Fruit fly (Drosophila melanogaster) whole organism, embryonic: ENCODE results near the gene Gyc89Da.

Experiments used
- Asciz ChIP-seq: fragments of 200-800 bp; sonication (Bioruptor generic); optimal IDR thresholded peaks from 2 replicates; lab custom pipeline; 2017; ENCODE audit warnings: missing biosample characterization, mild to moderate bottlenecking, missing genetic modification characterization, missing genetic modification reagents
- Bgb ChIP-seq: fragments of 200-800 bp; sonication (Bioruptor generic); IDR thresholded peaks from 2 replicates; pipeline ENCODE4 v1.3.6; 2022; ENCODE audit warnings: missing biosample characterization, missing genetic modification characterization; ENCODE audit not compliant: partially characterized antibody
- Blimp-1 ChIP-seq: fragments of 200-800 bp; sonication (Bioruptor generic); optimal IDR thresholded peaks from 3 replicates; lab custom pipeline; 2018; ENCODE audit warnings: missing biosample characterization, missing genetic modification characterization, mild to moderate bottlenecking, moderate library complexity, missing genetic modification reagents
- Bteb2 ChIP-seq: fragments of 200-800 bp; sonication (Bioruptor generic); optimal IDR thresholded peaks from 2 replicates; lab custom pipeline; 2016; ENCODE audit warnings: missing biosample characterization, missing genetic modification characterization
- CG10431 ChIP-seq: fragments of 200-800 bp; sonication (Bioruptor generic); optimal IDR thresholded peaks from 3 replicates; lab custom pipeline; 2018; ENCODE audit warnings: missing biosample characterization, mild to moderate bottlenecking, missing genetic modification characterization
- CG10565 ChIP-seq: fragments of 200-800 bp; sonication (Bioruptor generic); optimal IDR thresholded peaks from 3 replicates; lab custom pipeline; 2016; ENCODE audit warnings: missing biosample characterization, mild to moderate bottlenecking, missing genetic modification characterization
- CG10979 ChIP-seq: fragments of 200-800 bp; sonication (Bioruptor generic); optimal IDR thresholded peaks from 2 replicates; lab custom pipeline; 2018; ENCODE audit warnings: missing biosample characterization, mild to moderate bottlenecking, missing genetic modification characterization, moderate library complexity
- CG12744 ChIP-seq: fragments of 200-800 bp; sonication (Bioruptor generic); optimal IDR thresholded peaks from 2 replicates; lab custom pipeline; 2016; ENCODE audit warnings: missing biosample characterization, missing genetic modification characterization
- CG12769 ChIP-seq: fragments of 200-800 bp; sonication (Bioruptor generic); optimal IDR thresholded peaks from 2 replicates; lab custom pipeline; 2019; ENCODE audit warnings: missing biosample characterization, mild to moderate bottlenecking, missing genetic modification characterization, moderate library complexity
- CG13775 ChIP-seq: fragments of 200-800 bp; sonication (Bioruptor generic); optimal IDR thresholded peaks from 3 replicates; lab custom pipeline; 2017; ENCODE audit warnings: missing biosample characterization, mild to moderate bottlenecking, missing genetic modification characterization
- CG1792 ChIP-seq: fragments of 200-800 bp; sonication (Bioruptor generic); optimal IDR thresholded peaks from 2 replicates; lab custom pipeline; 2016; ENCODE audit warnings: missing biosample characterization, missing genetic modification characterization
- CG18011 ChIP-seq: fragments of 200-800 bp; sonication (Bioruptor generic); optimal IDR thresholded peaks from 2 replicates; lab custom pipeline; 2017; ENCODE audit warnings: missing biosample characterization, missing genetic modification characterization, mild to moderate bottlenecking, moderate library complexity, missing genotype
- CG2678 ChIP-seq: fragments of 200-800 bp; sonication (Bioruptor generic); optimal IDR thresholded peaks from 3 replicates; lab custom pipeline; 2019; ENCODE audit warnings: missing biosample characterization, mild to moderate bottlenecking, missing genetic modification characterization, moderate library complexity
- CG33213 ChIP-seq: fragments of 200-800 bp; sonication (Bioruptor generic); optimal IDR thresholded peaks from 3 replicates; lab custom pipeline; 2016; ENCODE audit warnings: missing biosample characterization, missing genetic modification characterization
- CG4282 ChIP-seq: fragments of 200-800 bp; sonication (Bioruptor generic); optimal IDR thresholded peaks from 2 replicates; lab custom pipeline; 2016; ENCODE audit warnings: missing biosample characterization, missing genetic modification characterization
- CG4424 ChIP-seq: fragments of 200-800 bp; sonication (Bioruptor generic); optimal IDR thresholded peaks from 3 replicates; lab custom pipeline; 2016; ENCODE audit warnings: missing biosample characterization, missing genetic modification characterization
- CG7271 ChIP-seq: fragments of 200-800 bp; sonication (Bioruptor generic); optimal IDR thresholded peaks from 2 replicates; lab custom pipeline; 2018; ENCODE audit warnings: missing biosample characterization, mild to moderate bottlenecking, missing genetic modification characterization, moderate library complexity
- CG7928 ChIP-seq: fragments of 200-800 bp; sonication (Bioruptor generic); optimal IDR thresholded peaks from 2 replicates; lab custom pipeline; 2017; ENCODE audit warnings: missing biosample characterization, mild to moderate bottlenecking, missing genetic modification characterization
- CG7987 ChIP-seq: fragments of 200-800 bp; sonication (Bioruptor generic); optimal IDR thresholded peaks from 2 replicates; lab custom pipeline; 2018; ENCODE audit warnings: missing biosample characterization, mild to moderate bottlenecking, missing genetic modification characterization, moderate library complexity
- CG8924 ChIP-seq: fragments of 200-800 bp; optimal IDR thresholded peaks from 3 replicates; lab custom pipeline; 2019; ENCODE audit warnings: missing biosample characterization, mild to moderate bottlenecking, missing genetic modification characterization, moderate library complexity
- CG9215 ChIP-seq: fragments of 200-800 bp; sonication (Bioruptor generic); IDR thresholded peaks from 2 replicates; pipeline ENCODE4 v1.3.6; 2022; ENCODE audit warnings: missing biosample characterization, missing genetic modification characterization
- CTCF ChIP-seq: fragments of 200-800 bp; sonication (Bioruptor generic); optimal IDR thresholded peaks from 2 replicates; lab custom pipeline; 2017; ENCODE audit warnings: missing biosample characterization, mild to moderate bottlenecking, missing genetic modification characterization, moderate library complexity
- CoRest ChIP-seq: fragments of 200-800 bp; sonication (Bioruptor generic); optimal IDR thresholded peaks from 3 replicates; lab custom pipeline; 2018; ENCODE audit warnings: missing biosample characterization, mild to moderate bottlenecking, missing genetic modification characterization, moderate library complexity
- CrebB ChIP-seq: fragments of 200-800 bp; sonication (Bioruptor generic); optimal IDR thresholded peaks from 3 replicates; lab custom pipeline; 2018; ENCODE audit warnings: missing biosample characterization, mild to moderate bottlenecking, missing genetic modification characterization
- Gsc ChIP-seq: fragments of 200-800 bp; sonication (Bioruptor generic); IDR thresholded peaks from 2 replicates; pipeline ENCODE4 v1.3.6; 2022; ENCODE audit warnings: missing biosample characterization, missing genetic modification characterization
- Hey ChIP-seq: fragments of 200-800 bp; sonication (Bioruptor generic); optimal IDR thresholded peaks from 3 replicates; lab custom pipeline; 2018; ENCODE audit warnings: missing biosample characterization, mild to moderate bottlenecking, missing genetic modification characterization
- Hr51 ChIP-seq, 2 experiments: fragments of 200-800 bp; sonication (Bioruptor generic); optimal IDR thresholded peaks; 2 replicates in 1 of 2; 3 replicates in 1 of 2; lab custom pipeline; 2016 to 2018; ENCODE audit warnings: missing biosample characterization in 2 of 2, missing genetic modification characterization in 2 of 2, mild to moderate bottlenecking in 1 of 2, moderate library complexity in 1 of 2
- Lhr ChIP-seq: fragments of 200-800 bp; sonication (Bioruptor generic); optimal IDR thresholded peaks from 3 replicates; lab custom pipeline; 2017; ENCODE audit warnings: mild to moderate bottlenecking, missing biosample characterization, missing genetic modification reagents, missing genetic modification characterization
- Nf-YA ChIP-seq: fragments of 200-800 bp; sonication (Bioruptor generic); IDR thresholded peaks from 2 replicates; pipeline ENCODE4 v1.3.6; 2022; ENCODE audit warnings: missing biosample characterization, missing genetic modification characterization
- Rfx ChIP-seq: fragments of 200-800 bp; sonication (Bioruptor generic); IDR thresholded peaks from 2 replicates; pipeline ENCODE4 v1.3.6; 2022; ENCODE audit warnings: missing biosample characterization, missing genetic modification characterization
- Trl ChIP-seq, 3 experiments: fragments of >200 bp in 2 of 3; fragments of 200-800 bp in 1 of 3; sonication (Bioruptor generic) in 1 of 3; optimal IDR thresholded peaks; 2 replicates in 1 of 3; 3 replicates in 2 of 3; lab custom pipeline; 2016 to 2017; ENCODE audit warnings: missing biosample characterization in 1 of 3, missing genetic modification characterization in 1 of 3
- YL-1 ChIP-seq: fragments of 200-800 bp; sonication (Bioruptor generic); optimal IDR thresholded peaks from 3 replicates; lab custom pipeline; 2017; ENCODE audit warnings: missing biosample characterization, mild to moderate bottlenecking, missing genetic modification characterization
- al ChIP-seq: fragments of 200-800 bp; sonication (Bioruptor generic); IDR thresholded peaks from 2 replicates; pipeline ENCODE4 v1.3.6; 2022; ENCODE audit warnings: missing biosample characterization, missing genetic modification characterization
- amos ChIP-seq: fragments of 200-800 bp; sonication (Bioruptor generic); IDR thresholded peaks from 2 replicates; pipeline ENCODE4 v1.3.6; 2022; ENCODE audit warnings: missing biosample characterization, missing genetic modification characterization; ENCODE audit not compliant: partially characterized antibody
- ato ChIP-seq: fragments of 200-800 bp; sonication (Bioruptor generic); IDR thresholded peaks from 2 replicates; pipeline ENCODE4 v1.3.6; 2022; ENCODE audit warnings: missing biosample characterization, missing genetic modification characterization; ENCODE audit not compliant: partially characterized antibody
- bigmax ChIP-seq: fragments of 200-800 bp; sonication (Bioruptor generic); optimal IDR thresholded peaks from 2 replicates; lab custom pipeline; 2018; ENCODE audit warnings: missing biosample characterization, mild to moderate bottlenecking, missing genetic modification characterization
- cwo ChIP-seq: fragments of 200-800 bp; sonication (Bioruptor generic); optimal IDR thresholded peaks from 3 replicates; lab custom pipeline; 2017; ENCODE audit warnings: missing biosample characterization, missing genetic modification characterization, mild to moderate bottlenecking, moderate library complexity, missing genetic modification reagents
- fd102C ChIP-seq: fragments of 200-800 bp; sonication (Bioruptor generic); optimal IDR thresholded peaks from 2 replicates; lab custom pipeline; 2018; ENCODE audit warnings: missing biosample characterization, mild to moderate bottlenecking, missing genetic modification characterization, moderate library complexity
- fd64A ChIP-seq: fragments of 200-800 bp; sonication (Bioruptor generic); optimal IDR thresholded peaks from 3 replicates; lab custom pipeline; 2018; ENCODE audit warnings: missing biosample characterization, mild to moderate bottlenecking, missing genetic modification characterization
- gem ChIP-seq: fragments of 200-800 bp; sonication (Bioruptor generic); optimal IDR thresholded peaks from 2 replicates; lab custom pipeline; 2019; ENCODE audit warnings: missing biosample characterization, mild to moderate bottlenecking, missing genetic modification characterization, moderate library complexity
- hb ChIP-seq: fragments of 200-800 bp; sonication (Bioruptor generic); IDR thresholded peaks from 3 replicates; pipeline ENCODE4 v1.3.6; 2022; ENCODE audit warnings: missing biosample characterization, missing genetic modification characterization; ENCODE audit not compliant: partially characterized antibody
- jumu ChIP-seq: fragments of 200-800 bp; sonication (Bioruptor generic); optimal IDR thresholded peaks from 3 replicates; lab custom pipeline; 2016; ENCODE audit warnings: missing biosample characterization, missing genetic modification characterization
- kah ChIP-seq: fragments of 200-800 bp; sonication (Bioruptor generic); optimal IDR thresholded peaks from 2 replicates; lab custom pipeline; 2018; ENCODE audit warnings: missing biosample characterization, mild to moderate bottlenecking, missing genetic modification characterization
- mld ChIP-seq: fragments of 200-800 bp; sonication (Bioruptor generic); IDR thresholded peaks from 3 replicates; pipeline ENCODE4 v1.3.6; 2022; ENCODE audit warnings: missing biosample characterization, missing genetic modification characterization; ENCODE audit not compliant: partially characterized antibody
- pita ChIP-seq: fragments of 200-800 bp; sonication (Bioruptor generic); optimal IDR thresholded peaks from 2 replicates; lab custom pipeline; 2017; ENCODE audit warnings: missing biosample characterization, mild to moderate bottlenecking, missing genetic modification characterization
- sim ChIP-seq: fragments of 200-800 bp; sonication (Bioruptor generic); IDR thresholded peaks from 2 replicates; pipeline ENCODE4 v1.3.6; 2022; ENCODE audit warnings: missing biosample characterization, missing genetic modification characterization
- sima ChIP-seq: fragments of 200-800 bp; sonication (Bioruptor generic); optimal IDR thresholded peaks from 2 replicates; lab custom pipeline; 2016; ENCODE audit warnings: missing biosample characterization, missing genetic modification characterization
- wdn ChIP-seq: fragments of 200-800 bp; sonication (Bioruptor generic); IDR thresholded peaks from 2 replicates; pipeline ENCODE4 v1.3.6; 2022; ENCODE audit warnings: missing biosample characterization, missing genetic modification characterization
- zfh2 ChIP-seq: fragments of 200-800 bp; sonication (Bioruptor generic); optimal IDR thresholded peaks from 2 replicates; lab custom pipeline; 2016; ENCODE audit warnings: missing biosample characterization, missing genetic modification characterization

Gene Gyc89Da

DNA sequence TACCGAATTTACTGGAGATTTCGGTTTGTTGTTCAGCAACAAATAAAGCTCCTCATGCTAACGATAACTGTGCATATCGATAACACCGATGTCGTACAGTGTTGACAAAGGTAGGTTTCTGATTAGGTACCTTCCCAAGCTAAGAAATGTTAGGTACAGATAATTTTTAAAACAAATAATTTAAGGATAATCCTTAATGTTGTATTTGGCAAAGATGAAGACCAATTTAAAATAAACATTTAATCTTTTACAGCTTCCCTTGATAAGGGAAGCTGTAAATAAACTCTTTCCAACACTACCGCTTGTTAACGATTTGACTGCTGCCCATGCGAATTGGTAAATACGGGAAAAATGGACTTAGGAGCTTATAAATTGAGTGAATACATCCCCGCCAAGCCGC lies 29.5 kb upstream of the Gyc89Da start, which contains the start of the genes Ttc1 and CG14882 (continued):
- TF ChIP-seq YL-1 (GFP tag; lab: Kevin White, UChicago) (peak; percentile 38), Gsc (GFP tag; lab: Robert Waterston, UW) (no peak), Lhr (GFP tag; lab: Kevin White, UChicago) (peak; percentile 48), fd102C (no peak), Nf-YA (no peak), CG7928 (GFP tag; lab: Kevin White, UChicago) (peak; percentile 7), wdn (GFP tag; lab: Robert Waterston, UW) (peak; percentile 84), jumu (GFP tag; lab: Kevin White, UChicago) (peak; percentile 83), hb (GFP tag; lab: Robert Waterston, UW) (peak; percentile 53; the same call in 1 of the 3 replicates), CG7271 (tag; lab: Kevin White, UChicago) (no peak), amos (GFP tag; lab: Robert Waterston, UW) (peak; percentile 51; the same call in 1 of the 2 replicates), bigmax (GFP tag; lab: Kevin White, UChicago) (peak; percentile 0), Rfx (GFP tag; lab: Robert Waterston, UW) (peak; percentile 94), mld (no peak), CG2678 (tag; lab: Kevin White, UChicago) (no peak), CG10979 (tag; lab: Kevin White, UChicago) (peak; percentile 74), Trl (optimal IDR thresholded peaks at IDR 0.05; lab: Kevin White, UChicago) (no peak), Trl (GFP tag; optimal IDR thresholded peaks at IDR 0.05; lab: Kevin White, UChicago) (peak; percentile 88), CTCF (GFP tag; lab: Kevin White, UChicago) (no peak), Hey (tag; lab: Kevin White, UChicago) (no peak), sim (peak; percentile 47; the same call in 1 of the 2 replicates), sima (peak; percentile 32), Blimp-1 (GFP tag; lab: Kevin White, UChicago) (peak; percentile 64), CoRest (tag; lab: Kevin White, UChicago) (peak; percentile 85), Hr51 (GFP tag; optimal IDR thresholded peaks at IDR 0.05; lab: Kevin White, UChicago) (peak in 1 of 2 experiments; percentile 88), CG4282 (GFP tag; lab: Kevin White, UChicago) (peak; percentile 72), CG1792 (GFP tag; lab: Kevin White, UChicago) (peak; percentile 45), CG13775 (GFP tag; lab: Kevin White, UChicago) (peak; percentile 85), Bgb (GFP tag; lab: Robert Waterston, UW) (peak; percentile 63), CG10431 (GFP tag; lab: Kevin White, UChicago) (peak; percentile 40), zfh2 (GFP tag; lab: Kevin White, UChicago) (peak; percentile 88), Bteb2 (GFP tag; lab: Kevin White, UChicago) (peak; percentile 92), CG33213 (peak; percentile 78), al (peak; percentile 59), CrebB (peak; percentile 44), CG8924 (peak; percentile 79), CG9215 (GFP tag; lab: Robert Waterston, UW) (no peak; the same call in 1 of the 2 replicates), fd64A (no peak), CG4424 (GFP tag; lab: Kevin White, UChicago) (peak; percentile 78), pita (GFP tag; lab: Kevin White, UChicago) (no peak), cwo (GFP tag; lab: Kevin White, UChicago) (peak; percentile 68), CG7987 (peak; percentile 24), CG10565 (GFP tag; lab: Kevin White, UChicago) (no peak), Asciz (GFP tag; lab: Kevin White, UChicago) (no peak), ato (GFP tag; lab: Robert Waterston, UW) (no peak; the same call in 1 of the 2 replicates), CG12769 (tag; lab: Kevin White, UChicago) (no peak), CG18011 (GFP tag; lab: Kevin White, UChicago) (peak; percentile 82), kah (GFP tag; lab: Kevin White, UChicago) (peak; percentile 2), CG12744 (GFP tag; lab: Kevin White, UChicago) (peak; percentile 77), gem (tag; lab: Kevin White, UChicago) (peak; percentile 91)
